Fruit fly (Drosophila melanogaster) whole organism, embryonic: ENCODE measurements around the gene sage.

Experiments used
- Abd-B ChIP-seq: fragments of 200-800 bp; sonication (Bioruptor generic); optimal IDR thresholded peaks from 2 replicates; lab custom pipeline; 2018; ENCODE audit warnings: missing biosample characterization, mild to moderate bottlenecking, missing genetic modification characterization, moderate library complexity
- CG10274 ChIP-seq: fragments of 200-800 bp; sonication (Bioruptor generic); optimal IDR thresholded peaks from 3 replicates; lab custom pipeline; 2017; ENCODE audit warnings: missing biosample characterization, mild to moderate bottlenecking, missing genetic modification characterization
- CG10565 ChIP-seq: fragments of 200-800 bp; sonication (Bioruptor generic); optimal IDR thresholded peaks from 3 replicates; lab custom pipeline; 2016; ENCODE audit warnings: missing biosample characterization, mild to moderate bottlenecking, missing genetic modification characterization
- CG10654 ChIP-seq: fragments of 200-800 bp; sonication (Bioruptor generic); optimal IDR thresholded peaks from 2 replicates; lab custom pipeline; 2016; ENCODE audit warnings: missing biosample characterization, missing genetic modification characterization
- CG11247 ChIP-seq: fragments of 200-800 bp; sonication (Bioruptor generic); IDR thresholded peaks from 2 replicates; pipeline ENCODE4 v1.3.6; 2022; ENCODE audit warnings: missing biosample characterization, missing genetic modification characterization
- CG11560 ChIP-seq: fragments of 200-800 bp; sonication (Bioruptor generic); IDR thresholded peaks from 3 replicates; pipeline ENCODE4 v1.3.6; 2022; ENCODE audit warnings: missing biosample characterization, missing genetic modification characterization
- CG11723 ChIP-seq: fragments of 200-800 bp; sonication (Bioruptor generic); optimal IDR thresholded peaks from 2 replicates; lab custom pipeline; 2017; ENCODE audit warnings: missing biosample characterization, mild to moderate bottlenecking, missing genetic modification characterization
- CG12104 ChIP-seq: fragments of 200-800 bp; sonication (Bioruptor generic); optimal IDR thresholded peaks from 3 replicates; lab custom pipeline; 2016; ENCODE audit warnings: missing biosample characterization, missing genetic modification characterization
- CG13894 ChIP-seq: fragments of 200-800 bp; sonication (Bioruptor generic); optimal IDR thresholded peaks from 3 replicates; lab custom pipeline; 2018; ENCODE audit warnings: missing biosample characterization, mild to moderate bottlenecking, missing genetic modification characterization, moderate library complexity
- CG14965 ChIP-seq: fragments of 200-800 bp; sonication (Bioruptor generic); optimal IDR thresholded peaks from 2 replicates; lab custom pipeline; 2016; ENCODE audit warnings: missing biosample characterization, missing genetic modification characterization, borderline replicate concordance
- CG15696 ChIP-seq: fragments of 200-800 bp; sonication (Bioruptor generic); optimal IDR thresholded peaks from 2 replicates; lab custom pipeline; 2019; ENCODE audit warnings: missing biosample characterization, mild to moderate bottlenecking, missing genetic modification characterization, moderate library complexity
- CG17328 ChIP-seq: fragments of 200-800 bp; sonication (Bioruptor generic); IDR thresholded peaks from 2 replicates; pipeline ENCODE4 v1.3.6; 2022; ENCODE audit warnings: missing biosample characterization, missing genetic modification characterization
- CG2199 ChIP-seq: fragments of 200-800 bp; sonication (Bioruptor generic); IDR thresholded peaks from 3 replicates; pipeline ENCODE4 v1.3.6; 2022; ENCODE audit warnings: missing biosample characterization, missing genetic modification characterization
- CG30020 ChIP-seq: fragments of 200-800 bp; optimal IDR thresholded peaks from 2 replicates; lab custom pipeline; 2019; ENCODE audit warnings: missing biosample characterization, mild to moderate bottlenecking, missing genetic modification characterization, moderate library complexity
- CG34376 ChIP-seq: fragments of 200-800 bp; sonication (Bioruptor generic); optimal IDR thresholded peaks from 2 replicates; lab custom pipeline; 2018; ENCODE audit warnings: missing biosample characterization, mild to moderate bottlenecking, missing genetic modification characterization
- CG4328 ChIP-seq: fragments of 200-800 bp; sonication (Bioruptor generic); optimal IDR thresholded peaks from 3 replicates; lab custom pipeline; 2017; ENCODE audit warnings: missing biosample characterization, missing genetic modification reagents, missing genetic modification characterization
- CG4820 ChIP-seq: fragments of 200-800 bp; sonication (Bioruptor generic); optimal IDR thresholded peaks from 3 replicates; lab custom pipeline; 2016; ENCODE audit warnings: missing biosample characterization, missing genetic modification characterization
- CG7987 ChIP-seq: fragments of 200-800 bp; sonication (Bioruptor generic); optimal IDR thresholded peaks from 2 replicates; lab custom pipeline; 2018; ENCODE audit warnings: missing biosample characterization, mild to moderate bottlenecking, missing genetic modification characterization, moderate library complexity
- Fer1 ChIP-seq: fragments of 200-800 bp; sonication (Bioruptor generic); optimal IDR thresholded peaks from 2 replicates; lab custom pipeline; 2017; ENCODE audit warnings: missing biosample characterization, mild to moderate bottlenecking, missing genetic modification characterization
- GATAe ChIP-seq: fragments of 200-800 bp; sonication (Bioruptor generic); conservative IDR thresholded peaks from 2 replicates; pipeline ENCODE4 v1.3.6; 2022; ENCODE audit warnings: missing biosample characterization, missing genetic modification characterization
- Gug ChIP-seq: fragments of 200-800 bp; sonication (Bioruptor generic); IDR thresholded peaks from 4 replicates; pipeline ENCODE4 v1.3.6; 2022; ENCODE audit warnings: missing biosample characterization, missing genetic modification characterization
- Hand ChIP-seq: fragments of 200-800 bp; sonication (Bioruptor generic); optimal IDR thresholded peaks from 2 replicates; lab custom pipeline; 2017; ENCODE audit warnings: mild to moderate bottlenecking, missing biosample characterization, missing genetic modification reagents, missing genetic modification characterization
- Max ChIP-seq: fragments of 200-800 bp; sonication (Bioruptor generic); optimal IDR thresholded peaks from 2 replicates; lab custom pipeline; 2016; ENCODE audit warnings: missing biosample characterization, mild to moderate bottlenecking, missing genetic modification characterization
- NfI ChIP-seq: fragments of 200-800 bp; sonication (Bioruptor generic); optimal IDR thresholded peaks from 3 replicates; lab custom pipeline; 2018; ENCODE audit warnings: missing biosample characterization, mild to moderate bottlenecking, missing genetic modification characterization, moderate library complexity
- Six4 ChIP-seq: fragments of 200-800 bp; sonication (Bioruptor generic); optimal IDR thresholded peaks from 2 replicates; lab custom pipeline; 2016; ENCODE audit warnings: missing biosample characterization, missing genetic modification characterization
- amos ChIP-seq: fragments of 200-800 bp; sonication (Bioruptor generic); IDR thresholded peaks from 2 replicates; pipeline ENCODE4 v1.3.6; 2022; ENCODE audit warnings: missing biosample characterization, missing genetic modification characterization; ENCODE audit not compliant: partially characterized antibody
- bbx ChIP-seq: fragments of 200-800 bp; sonication (Bioruptor generic); IDR thresholded peaks from 2 replicates; pipeline ENCODE4 v1.3.6; 2022; ENCODE audit warnings: missing biosample characterization, missing genetic modification characterization; ENCODE audit not compliant: partially characterized antibody
- bigmax ChIP-seq: fragments of 200-800 bp; sonication (Bioruptor generic); optimal IDR thresholded peaks from 2 replicates; lab custom pipeline; 2018; ENCODE audit warnings: missing biosample characterization, mild to moderate bottlenecking, missing genetic modification characterization
- cg ChIP-seq: fragments of 200-800 bp; sonication (Bioruptor generic); optimal IDR thresholded peaks from 3 replicates; lab custom pipeline; 2019; ENCODE audit warnings: missing biosample characterization, mild to moderate bottlenecking, missing genetic modification characterization, moderate library complexity
- fd102C ChIP-seq: fragments of 200-800 bp; sonication (Bioruptor generic); optimal IDR thresholded peaks from 2 replicates; lab custom pipeline; 2018; ENCODE audit warnings: missing biosample characterization, mild to moderate bottlenecking, missing genetic modification characterization, moderate library complexity
- gsb-n ChIP-seq: fragments of 200-800 bp; sonication (Bioruptor generic); optimal IDR thresholded peaks from 3 replicates; lab custom pipeline; 2018; ENCODE audit warnings: missing biosample characterization, mild to moderate bottlenecking, missing genetic modification characterization
- ind ChIP-seq: fragments of 200-800 bp; sonication (Bioruptor generic); optimal IDR thresholded peaks from 3 replicates; lab custom pipeline; 2016; ENCODE audit warnings: missing biosample characterization, missing genetic modification characterization
- ken ChIP-seq: fragments of 200-800 bp; sonication (Bioruptor generic); IDR thresholded peaks from 3 replicates; pipeline ENCODE4 v1.3.6; 2022; ENCODE audit warnings: missing biosample characterization, missing genetic modification characterization
- lov ChIP-seq, 2 experiments: fragments of 200-800 bp in 1 of 2; fragments of >200 bp in 1 of 2; sonication (Bioruptor generic) in 1 of 2; IDR thresholded peaks in 1 of 2; optimal IDR thresholded peaks in 1 of 2; 2 replicates in 1 of 2; 3 replicates in 1 of 2; pipeline versions ENCODE4 v1.3.6 to Lab custom; 2017 to 2022; ENCODE audit warnings: missing biosample characterization in 1 of 2, missing genetic modification characterization in 1 of 2
- mam ChIP-seq: fragments of 200-800 bp; sonication (Bioruptor generic); optimal IDR thresholded peaks from 3 replicates; lab custom pipeline; 2016; ENCODE audit warnings: missing biosample characterization, missing genetic modification characterization
- nom ChIP-seq: fragments of 200-800 bp; sonication (Bioruptor generic); optimal IDR thresholded peaks from 2 replicates; lab custom pipeline; 2017; ENCODE audit warnings: missing biosample characterization, missing genetic modification characterization, mild to moderate bottlenecking, moderate library complexity, missing genetic modification reagents
- oc ChIP-seq: fragments of 200-800 bp; sonication (Bioruptor generic); optimal IDR thresholded peaks from 2 replicates; lab custom pipeline; 2018; ENCODE audit warnings: missing biosample characterization, mild to moderate bottlenecking, missing genetic modification characterization, moderate library complexity
- otp ChIP-seq: fragments of 200-800 bp; sonication (Bioruptor generic); IDR thresholded peaks from 3 replicates; pipeline ENCODE4, ENCODE4 v1.3.6; 2022; ENCODE audit warnings: missing biosample characterization, missing genetic modification characterization
- p53 ChIP-seq: fragments of 200-800 bp; sonication (Bioruptor generic); optimal IDR thresholded peaks from 2 replicates; lab custom pipeline; 2016; ENCODE audit warnings: missing biosample characterization, missing genetic modification characterization
- pita ChIP-seq: fragments of 200-800 bp; sonication (Bioruptor generic); optimal IDR thresholded peaks from 2 replicates; lab custom pipeline; 2017; ENCODE audit warnings: missing biosample characterization, mild to moderate bottlenecking, missing genetic modification characterization
- pum ChIP-seq: fragments of 200-800 bp; sonication (Bioruptor generic); optimal IDR thresholded peaks from 2 replicates; lab custom pipeline; 2016; ENCODE audit warnings: missing biosample characterization, missing genetic modification characterization
- salm ChIP-seq: fragments of 200-800 bp; sonication (Bioruptor generic); optimal IDR thresholded peaks from 2 replicates; lab custom pipeline; 2018; ENCODE audit warnings: missing biosample characterization, mild to moderate bottlenecking, missing genetic modification characterization
- slou ChIP-seq: fragments of 200-800 bp; sonication (Bioruptor generic); optimal IDR thresholded peaks from 3 replicates; lab custom pipeline; 2016; ENCODE audit warnings: missing biosample characterization, missing genetic modification characterization
- stwl ChIP-seq: fragments of 200-800 bp; sonication (Bioruptor generic); optimal IDR thresholded peaks from 3 replicates; lab custom pipeline; 2018; ENCODE audit warnings: missing biosample characterization, mild to moderate bottlenecking, missing genetic modification characterization, moderate library complexity
- tgo ChIP-seq: fragments of 200-800 bp; sonication (Bioruptor generic); IDR thresholded peaks from 3 replicates; pipeline ENCODE4 v1.3.6; 2022; ENCODE audit warnings: missing biosample characterization, missing genetic modification characterization
- tup ChIP-seq: fragments of 200-800 bp; sonication (Bioruptor generic); optimal IDR thresholded peaks from 2 replicates; lab custom pipeline; 2016; ENCODE audit warnings: missing biosample characterization, mild to moderate bottlenecking, missing genetic modification characterization, moderate library complexity
- wor ChIP-seq: fragments of 200-800 bp; sonication (Bioruptor generic); IDR thresholded peaks from 2 replicates; pipeline ENCODE4 v1.3.6; 2022; ENCODE audit warnings: missing biosample characterization, missing genetic modification characterization
- zen2 ChIP-seq: fragments of 200-800 bp; sonication (Bioruptor generic); IDR thresholded peaks from 3 replicates; pipeline ENCODE4 v1.3.6; 2022; ENCODE audit warnings: missing biosample characterization, missing genetic modification characterization; ENCODE audit not compliant: partially characterized antibody

The sage gene

DNA sequence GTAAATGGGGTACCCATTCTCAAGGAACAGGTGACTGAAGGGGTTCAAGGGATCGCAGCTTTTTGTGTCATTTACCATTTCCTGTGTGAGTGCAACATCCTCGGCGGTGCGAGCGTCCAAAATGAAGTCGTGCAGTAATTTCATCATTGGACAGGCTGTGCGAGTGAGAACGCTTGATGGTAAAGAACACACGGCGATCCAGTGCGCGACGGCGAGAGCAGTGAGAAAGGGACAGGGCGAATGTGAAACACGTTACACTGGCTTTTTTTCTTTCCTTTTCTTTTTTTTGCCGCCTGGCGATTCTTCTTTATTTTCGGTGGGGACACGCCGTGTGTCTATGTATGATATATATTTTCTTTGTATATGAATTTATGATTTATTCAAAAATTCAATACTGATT is 37.8 kb downstream of the sage start (continued):
- TF ChIP-seq bbx: no peak
- peak; percentile 20 for TF ChIP-seq nom (GFP tag; lab: Kevin White, UChicago)
- TF ChIP-seq GATAe (GFP tag; lab: Robert Waterston, UW): no peak
- no peak for TF ChIP-seq tup (GFP tag; lab: Kevin White, UChicago)
- no peak for TF ChIP-seq slou (GFP tag; lab: Kevin White, UChicago)
- no peak for TF ChIP-seq CG13894 (tag; lab: Kevin White, UChicago)
- TF ChIP-seq CG2199 (GFP tag; lab: Robert Waterston, UW): 0 out of 3 replicates have a peak, but pooled peaks have one; percentile 18
- TF ChIP-seq tgo (GFP tag; lab: Robert Waterston, UW): no peak
- no peak for TF ChIP-seq mam (GFP tag; lab: Kevin White, UChicago)

DNA sequence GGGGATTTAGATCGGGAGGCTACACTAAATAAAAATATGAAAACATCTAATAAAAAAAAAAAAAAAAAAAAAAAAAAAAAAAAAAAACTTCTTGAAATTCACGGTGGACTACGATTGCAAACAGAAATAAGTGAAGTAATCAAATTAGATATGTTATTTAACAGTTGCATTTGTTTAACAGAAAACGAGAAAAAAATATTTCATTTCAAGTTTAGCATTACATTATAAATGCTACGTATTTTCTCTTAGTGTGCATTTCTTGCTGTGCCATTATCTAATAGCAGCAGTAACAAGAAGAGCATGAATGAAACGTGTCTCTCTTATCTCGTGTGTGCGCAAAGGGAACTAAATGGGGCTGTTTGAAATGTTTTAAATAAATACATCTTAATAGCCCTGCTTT is 39.1 kb downstream of the sage start:
- TF ChIP-seq ken (GFP tag; lab: Robert Waterston, UW) (no peak), ind (peak; percentile 79), CG4328 (no peak), salm (peak; percentile 24), CG15696 (tag; lab: Kevin White, UChicago) (peak; percentile 14), Six4 (GFP tag; lab: Kevin White, UChicago) (peak; percentile 38), CG4820 (peak; percentile 75), bigmax (GFP tag; lab: Kevin White, UChicago) (no peak), stwl (tag; lab: Kevin White, UChicago) (peak; percentile 13), CG10654 (GFP tag; lab: Kevin White, UChicago) (peak; percentile 72), cg (no peak), CG11247 (GFP tag; lab: Robert Waterston, UW) (no peak), Fer1 (peak; percentile 81), fd102C (no peak), zen2 (GFP tag; lab: Robert Waterston, UW) (no peak), Gug (GFP tag; lab: Robert Waterston, UW) (0 out of 4 replicates have a peak, but pooled peaks have one; percentile 15), slou (GFP tag; lab: Kevin White, UChicago) (no peak), CG34376 (GFP tag; lab: Kevin White, UChicago) (no peak), pum (GFP tag; lab: Kevin White, UChicago) (peak; percentile 62), Max (GFP tag; lab: Kevin White, UChicago) (peak; percentile 61), CG7987 (GFP tag; lab: Kevin White, UChicago) (no peak), lov (optimal IDR thresholded peaks at IDR 0.05; lab: Kevin White, UChicago) (no peak), lov (GFP tag; IDR thresholded peaks at IDR 0.05; lab: Robert Waterston, UW) (no peak), CG11560 (tag; lab: Robert Waterston, UW) (no peak), CG10565 (GFP tag; lab: Kevin White, UChicago) (no peak), amos (GFP tag; lab: Robert Waterston, UW) (no peak), oc (tag; lab: Kevin White, UChicago) (peak; percentile 42), pita (no peak), CG11723 (GFP tag; lab: Kevin White, UChicago) (no peak), Abd-B (GFP tag; lab: Kevin White, UChicago) (peak; percentile 62), CG17328 (GFP tag; lab: Robert Waterston, UW) (peak; percentile 77), CG12104 (GFP tag; lab: Kevin White, UChicago) (peak; percentile 65), p53 (GFP tag; lab: Kevin White, UChicago) (no peak), CG30020 (peak; percentile 36), CG14965 (no peak), gsb-n (tag; lab: Kevin White, UChicago) (peak; percentile 45), NfI (GFP tag; lab: Kevin White, UChicago) (peak; percentile 40), otp (GFP tag; lab: Robert Waterston, UW) (peak; percentile 55; the same call in 2 of the 3 replicates), wor (peak; percentile 57), CG10274 (GFP tag; lab: Kevin White, UChicago) (no peak), Hand (no peak)
